Fruit fly (Drosophila melanogaster) whole organism, embryonic: ENCODE measurements around the gene CG33654.

Source experiments
- CG10654 ChIP-seq: fragments of 200-800 bp; sonication (Bioruptor generic); optimal IDR thresholded peaks from 2 replicates; lab custom pipeline; 2016; ENCODE audit warnings: missing biosample characterization, missing genetic modification characterization
- CG11504 ChIP-seq: fragments of 200-800 bp; sonication (Bioruptor generic); optimal IDR thresholded peaks from 3 replicates; lab custom pipeline; 2019; ENCODE audit warnings: missing biosample characterization, mild to moderate bottlenecking, missing genetic modification characterization, moderate library complexity
- CG1233 ChIP-seq: fragments of 200-800 bp; sonication (Bioruptor generic); optimal IDR thresholded peaks from 4 replicates; lab custom pipeline; 2018; ENCODE audit warnings: missing biosample characterization, mild to moderate bottlenecking, missing genetic modification characterization
- CG1529 ChIP-seq: fragments of 200-800 bp; sonication (Bioruptor generic); optimal IDR thresholded peaks from 3 replicates; lab custom pipeline; 2018; ENCODE audit warnings: missing biosample characterization, missing genetic modification characterization
- CG16779 ChIP-seq: fragments of 200-800 bp; sonication (Bioruptor generic); IDR thresholded peaks from 2 replicates; pipeline ENCODE4 v1.3.6; 2022; ENCODE audit warnings: missing biosample characterization, missing genetic modification characterization
- CG18262 ChIP-seq: fragments of 200-800 bp; optimal IDR thresholded peaks from 3 replicates; lab custom pipeline; 2019; ENCODE audit warnings: missing biosample characterization, mild to moderate bottlenecking, missing genetic modification characterization, moderate library complexity
- CG31441 ChIP-seq: fragments of 200-800 bp; sonication (Bioruptor generic); IDR thresholded peaks from 2 replicates; pipeline ENCODE4 v1.3.6; 2022; ENCODE audit warnings: missing biosample characterization, missing genetic modification characterization
- CG32767 ChIP-seq: fragments of 200-800 bp; sonication (Bioruptor generic); IDR thresholded peaks from 2 replicates; pipeline ENCODE4 v1.3.6; 2022; ENCODE audit warnings: missing biosample characterization, missing genetic modification characterization
- CG33557 ChIP-seq: fragments of 200-800 bp; sonication (Bioruptor generic); optimal IDR thresholded peaks from 2 replicates; lab custom pipeline; 2019; ENCODE audit warnings: missing biosample characterization, mild to moderate bottlenecking, missing genetic modification characterization, moderate library complexity
- CG3407 ChIP-seq: fragments of 200-800 bp; sonication (Bioruptor generic); optimal IDR thresholded peaks from 2 replicates; lab custom pipeline; 2018; ENCODE audit warnings: missing biosample characterization, mild to moderate bottlenecking, missing genetic modification characterization
- CG43689 ChIP-seq: fragments of 200-800 bp; sonication (Bioruptor generic); IDR thresholded peaks from 2 replicates; pipeline ENCODE4 v1.3.6; 2022; ENCODE audit warnings: missing biosample characterization, missing genetic modification characterization
- CG6254 ChIP-seq: fragments of 200-800 bp; sonication (Bioruptor generic); optimal IDR thresholded peaks from 3 replicates; lab custom pipeline; 2017; ENCODE audit warnings: mild to moderate bottlenecking, missing biosample characterization, missing genetic modification reagents, missing genetic modification characterization
- CG7357 ChIP-seq: fragments of 200-800 bp; sonication (Bioruptor generic); IDR thresholded peaks from 3 replicates; pipeline ENCODE4 v1.3.6; 2022; ENCODE audit warnings: missing biosample characterization, missing genetic modification characterization
- CG7372 ChIP-seq: fragments of 200-800 bp; sonication (Bioruptor generic); IDR thresholded peaks from 2 replicates; pipeline ENCODE4 v1.3.6; 2022; ENCODE audit warnings: missing biosample characterization, missing genetic modification characterization
- CG7839 ChIP-seq: fragments of 200-800 bp; sonication (Bioruptor generic); optimal IDR thresholded peaks from 3 replicates; lab custom pipeline; 2018; ENCODE audit warnings: missing biosample characterization, mild to moderate bottlenecking, missing genetic modification characterization, moderate library complexity
- CG7928 ChIP-seq: fragments of 200-800 bp; sonication (Bioruptor generic); optimal IDR thresholded peaks from 2 replicates; lab custom pipeline; 2017; ENCODE audit warnings: missing biosample characterization, mild to moderate bottlenecking, missing genetic modification characterization
- CrebB ChIP-seq: fragments of 200-800 bp; sonication (Bioruptor generic); optimal IDR thresholded peaks from 3 replicates; lab custom pipeline; 2018; ENCODE audit warnings: missing biosample characterization, mild to moderate bottlenecking, missing genetic modification characterization
- Dip2 ChIP-seq: fragments of 200-800 bp; sonication (Bioruptor generic); IDR thresholded peaks from 2 replicates; pipeline ENCODE4 v1.3.6; 2022; ENCODE audit warnings: missing biosample characterization, missing genetic modification characterization
- Ets65A ChIP-seq: fragments of 200-800 bp; sonication (Bioruptor generic); peaks from one replicate; lab custom pipeline; 2016; ENCODE audit warnings: missing biosample characterization, missing genetic modification characterization
- Hmr ChIP-seq: fragments of 200-800 bp; sonication (Bioruptor generic); optimal IDR thresholded peaks from 3 replicates; lab custom pipeline; 2017; ENCODE audit warnings: mild to moderate bottlenecking, missing biosample characterization, missing genetic modification reagents, missing genetic modification characterization
- Lpt ChIP-seq: fragments of >200 bp; optimal IDR thresholded peaks from 2 replicates; lab custom pipeline; 2018; ENCODE audit warnings: missing biosample characterization, missing genetic modification characterization
- Meics ChIP-seq: fragments of 200-800 bp; sonication (Bioruptor generic); optimal IDR thresholded peaks from 2 replicates; lab custom pipeline; 2017; ENCODE audit warnings: missing biosample characterization, mild to moderate bottlenecking, missing genetic modification characterization
- Nf-YB ChIP-seq: fragments of 200-800 bp; sonication (Bioruptor generic); optimal IDR thresholded peaks from 3 replicates; lab custom pipeline; 2019; ENCODE audit warnings: missing biosample characterization, mild to moderate bottlenecking, missing genetic modification characterization, moderate library complexity
- PHDP ChIP-seq: fragments of 200-800 bp; sonication (Bioruptor generic); optimal IDR thresholded peaks from 3 replicates; lab custom pipeline; 2018; ENCODE audit warnings: missing biosample characterization, mild to moderate bottlenecking, missing genetic modification characterization, moderate library complexity
- Rfx ChIP-seq: fragments of 200-800 bp; sonication (Bioruptor generic); IDR thresholded peaks from 2 replicates; pipeline ENCODE4 v1.3.6; 2022; ENCODE audit warnings: missing biosample characterization, missing genetic modification characterization
- Scr ChIP-seq: fragments of 200-800 bp; sonication (Bioruptor generic); IDR thresholded peaks from 2 replicates; pipeline ENCODE4 v1.3.6; 2022; ENCODE audit warnings: missing biosample characterization, missing genetic modification characterization; ENCODE audit not compliant: partially characterized antibody
- Trl ChIP-seq, 3 experiments: fragments of >200 bp in 2 of 3; fragments of 200-800 bp in 1 of 3; sonication (Bioruptor generic) in 1 of 3; optimal IDR thresholded peaks; 2 replicates in 1 of 3; 3 replicates in 2 of 3; lab custom pipeline; 2016 to 2017; ENCODE audit warnings: missing biosample characterization in 1 of 3, missing genetic modification characterization in 1 of 3
- Usf ChIP-seq: fragments of 200-800 bp; sonication (Bioruptor generic); optimal IDR thresholded peaks from 2 replicates; lab custom pipeline; 2017; ENCODE audit warnings: missing genotype, missing biosample characterization, missing genetic modification characterization
- amos ChIP-seq: fragments of 200-800 bp; sonication (Bioruptor generic); IDR thresholded peaks from 2 replicates; pipeline ENCODE4 v1.3.6; 2022; ENCODE audit warnings: missing biosample characterization, missing genetic modification characterization; ENCODE audit not compliant: partially characterized antibody
- ap ChIP-seq: fragments of 200-800 bp; sonication (Bioruptor generic); IDR thresholded peaks from 2 replicates; pipeline ENCODE4 v1.3.6; 2022; ENCODE audit warnings: missing biosample characterization, missing genetic modification characterization
- bbx ChIP-seq: fragments of 200-800 bp; sonication (Bioruptor generic); IDR thresholded peaks from 2 replicates; pipeline ENCODE4 v1.3.6; 2022; ENCODE audit warnings: missing biosample characterization, missing genetic modification characterization; ENCODE audit not compliant: partially characterized antibody
- caup ChIP-seq: fragments of 200-800 bp; sonication (Bioruptor generic); optimal IDR thresholded peaks from 3 replicates; lab custom pipeline; 2017; ENCODE audit warnings: missing biosample characterization, mild to moderate bottlenecking, missing genetic modification characterization, moderate library complexity; ENCODE audit not compliant: severe bottlenecking
- eyg ChIP-seq: fragments of 200-800 bp; sonication (Bioruptor generic); optimal IDR thresholded peaks from 3 replicates; lab custom pipeline; 2016; ENCODE audit warnings: missing biosample characterization, missing genetic modification characterization
- hkb ChIP-seq, 2 experiments: fragments of 200-800 bp in 1 of 2; fragments of >200 bp in 1 of 2; sonication (Bioruptor generic) in 1 of 2; IDR thresholded peaks in 1 of 2; optimal IDR thresholded peaks in 1 of 2; 2 replicates each; pipeline versions ENCODE4 v1.3.6 to Lab custom; 2017 to 2022; ENCODE audit warnings: missing biosample characterization in 1 of 2, missing genetic modification characterization in 1 of 2
- insv ChIP-seq, 2 experiments: fragments of 200-800 bp; sonication (Bioruptor generic); optimal IDR thresholded peaks; 3 replicates each; lab custom pipeline; 2016 to 2018; ENCODE audit warnings: missing biosample characterization in 2 of 2, missing genetic modification characterization in 2 of 2
- kni ChIP-seq: fragments of 200-800 bp; sonication (Bioruptor generic); optimal IDR thresholded peaks from 3 replicates; lab custom pipeline; 2017; ENCODE audit warnings: mild to moderate bottlenecking, missing biosample characterization, missing genetic modification reagents, missing genetic modification characterization
- nerfin-1 ChIP-seq: fragments of 200-800 bp; sonication (Bioruptor generic); optimal IDR thresholded peaks from 3 replicates; lab custom pipeline; 2019; ENCODE audit warnings: missing biosample characterization, mild to moderate bottlenecking, missing genetic modification characterization, moderate library complexity
- nom ChIP-seq: fragments of 200-800 bp; sonication (Bioruptor generic); optimal IDR thresholded peaks from 2 replicates; lab custom pipeline; 2017; ENCODE audit warnings: missing biosample characterization, missing genetic modification characterization, mild to moderate bottlenecking, moderate library complexity, missing genetic modification reagents
- pho ChIP-seq: fragments of 200-800 bp; sonication (Bioruptor generic); optimal IDR thresholded peaks from 2 replicates; lab custom pipeline; 2016; ENCODE audit warnings: missing biosample characterization, missing genetic modification characterization
- pum ChIP-seq: fragments of 200-800 bp; sonication (Bioruptor generic); optimal IDR thresholded peaks from 2 replicates; lab custom pipeline; 2016; ENCODE audit warnings: missing biosample characterization, missing genetic modification characterization
- ro ChIP-seq: fragments of 200-800 bp; sonication (Bioruptor generic); IDR thresholded peaks from 2 replicates; pipeline ENCODE4 v1.3.6; 2022; ENCODE audit warnings: missing biosample characterization, missing genetic modification characterization
- run ChIP-seq: fragments of 200-800 bp; sonication (Bioruptor generic); optimal IDR thresholded peaks from 3 replicates; lab custom pipeline; 2018; ENCODE audit warnings: missing biosample characterization, mild to moderate bottlenecking, missing genetic modification characterization
- shn ChIP-seq: fragments of 200-800 bp; sonication (Bioruptor generic); optimal IDR thresholded peaks from 3 replicates; lab custom pipeline; 2016; ENCODE audit warnings: missing biosample characterization, missing genetic modification characterization
- sob ChIP-seq: fragments of 200-800 bp; sonication (Bioruptor generic); IDR thresholded peaks from 2 replicates; pipeline ENCODE4 v1.3.6; 2022; ENCODE audit warnings: missing biosample characterization, missing genetic modification characterization
- stc ChIP-seq: fragments of 200-800 bp; sonication (Bioruptor generic); IDR thresholded peaks from 2 replicates; pipeline ENCODE4 v1.3.6; 2022; ENCODE audit warnings: missing biosample characterization, missing genetic modification characterization
- trem ChIP-seq: fragments of 200-800 bp; optimal IDR thresholded peaks from 3 replicates; lab custom pipeline; 2019; ENCODE audit warnings: missing biosample characterization, mild to moderate bottlenecking, missing genetic modification characterization, moderate library complexity
- tx ChIP-seq: fragments of 200-800 bp; sonication (Bioruptor generic); optimal IDR thresholded peaks from 2 replicates; lab custom pipeline; 2016; ENCODE audit warnings: missing biosample characterization, missing genetic modification characterization
- zf30C ChIP-seq: fragments of 200-800 bp; sonication (Bioruptor generic); optimal IDR thresholded peaks from 3 replicates; lab custom pipeline; 2018; ENCODE audit warnings: missing biosample characterization, mild to moderate bottlenecking, missing genetic modification characterization
- zfh1 ChIP-seq: fragments of 200-800 bp; sonication (Bioruptor generic); IDR thresholded peaks from 3 replicates; pipeline ENCODE4 v1.3.6; 2022; ENCODE audit warnings: missing biosample characterization, missing genetic modification characterization

The CG33654 gene

DNA sequence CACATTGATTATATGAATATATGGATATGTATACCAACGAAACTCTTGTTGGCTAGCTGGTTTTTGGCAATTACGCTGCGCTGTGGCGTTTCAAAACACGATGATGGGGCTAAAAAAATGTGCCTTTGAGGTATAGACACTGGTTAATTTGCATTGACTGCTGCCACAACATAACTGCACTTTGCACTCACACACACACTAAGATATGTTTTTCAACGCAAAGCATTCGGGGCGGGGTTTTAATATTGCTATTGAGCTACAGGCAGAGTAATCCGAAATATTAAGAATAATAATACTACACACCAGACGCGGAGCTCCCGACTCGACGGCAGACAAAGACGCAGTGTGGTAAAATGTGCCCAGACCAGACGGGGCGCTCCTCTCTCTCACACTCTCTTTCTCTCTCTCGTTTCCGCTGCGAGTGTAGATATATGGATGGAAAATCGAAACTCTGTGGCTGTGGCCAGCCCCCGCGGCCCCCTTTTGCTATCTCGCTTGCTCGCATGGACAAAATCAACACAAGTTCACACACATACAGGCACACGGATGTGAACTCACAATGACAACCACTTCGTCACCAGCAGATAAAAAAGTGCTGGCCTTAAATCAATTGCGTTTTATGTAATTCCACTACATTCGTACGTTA is 31.9 kb downstream of the CG33654 start (continued):
- TF ChIP-seq sob (GFP tag; lab: Robert Waterston, UW): no peak
- no peak for TF ChIP-seq Rfx (GFP tag; lab: Robert Waterston, UW)
- no peak for TF ChIP-seq CG7357 (GFP tag; lab: Robert Waterston, UW)
- TF ChIP-seq Nf-YB: no peak
- TF ChIP-seq stc: no peak
- TF ChIP-seq CG7928: peak; percentile 60
- TF ChIP-seq CG31441 (GFP tag; lab: Robert Waterston, UW): no peak
- no peak for TF ChIP-seq amos (GFP tag; lab: Robert Waterston, UW)
- TF ChIP-seq zfh1: no peak
- no peak for TF ChIP-seq CG1529 (GFP tag; lab: Kevin White, UChicago)
- TF ChIP-seq shn (GFP tag; lab: Kevin White, UChicago): peak; percentile 37
- TF ChIP-seq Trl (optimal IDR thresholded peaks at IDR 0.05; lab: Kevin White, UChicago): peak; percentile 93 to 95
- peak; percentile 65 for TF ChIP-seq Trl (GFP tag; optimal IDR thresholded peaks at IDR 0.05; lab: Kevin White, UChicago)
- TF ChIP-seq CG7839 (tag; lab: Kevin White, UChicago): no peak
- TF ChIP-seq Ets65A (GFP tag; lab: Kevin White, UChicago): no peak
- no peak for TF ChIP-seq CG32767 (GFP tag; lab: Robert Waterston, UW)
- TF ChIP-seq CG18262: no peak
- TF ChIP-seq CG7372 (GFP tag; lab: Robert Waterston, UW): no peak
- peak; percentile 6 for TF ChIP-seq tx
- TF ChIP-seq nom (GFP tag; lab: Kevin White, UChicago): peak; percentile 90
- TF ChIP-seq hkb (optimal IDR thresholded peaks at IDR 0.05; lab: Kevin White, UChicago): no peak
- TF ChIP-seq hkb (GFP tag; IDR thresholded peaks at IDR 0.05; lab: Robert Waterston, UW): no peak
- TF ChIP-seq eyg (GFP tag; lab: Kevin White, UChicago): no peak
- no peak for TF ChIP-seq CG10654 (GFP tag; lab: Kevin White, UChicago)
- no peak for TF ChIP-seq Dip2 (GFP tag; lab: Robert Waterston, UW)
- no peak for TF ChIP-seq pum (GFP tag; lab: Kevin White, UChicago)
- no peak for TF ChIP-seq ap
- no peak for TF ChIP-seq CG16779 (GFP tag; lab: Robert Waterston, UW)
- peak; percentile 49 for TF ChIP-seq run (tag; lab: Kevin White, UChicago)
- TF ChIP-seq pho (GFP tag; lab: Kevin White, UChicago): no peak
- no peak for TF ChIP-seq Usf (GFP tag; lab: Kevin White, UChicago)
- peak; percentile 0 for TF ChIP-seq zf30C (GFP tag; lab: Kevin White, UChicago)
- peak; percentile 64 for TF ChIP-seq Meics
- peak; percentile 52 for TF ChIP-seq CG6254 (GFP tag; lab: Kevin White, UChicago)
- no peak for TF ChIP-seq CG33557

dm6 chr3R:9550265-9551012 is 32.6 kb downstream of the CG33654 start:
- peak; percentile 7 for TF ChIP-seq trem (tag; lab: Kevin White, UChicago)
- no peak for TF ChIP-seq Lpt (GFP tag; lab: Kevin White, UChicago)
- no peak for TF ChIP-seq caup (GFP tag; lab: Kevin White, UChicago)
- peak; percentile 26 for TF ChIP-seq CG6254 (GFP tag; lab: Kevin White, UChicago)
- no peak for TF ChIP-seq kni (GFP tag; lab: Kevin White, UChicago)
- no peak for TF ChIP-seq CG1233 (GFP tag; lab: Kevin White, UChicago)
- TF ChIP-seq CG43689 (GFP tag; lab: Robert Waterston, UW): no peak
- no peak for TF ChIP-seq ro (GFP tag; lab: Robert Waterston, UW)
- TF ChIP-seq CG3407 (GFP tag; lab: Kevin White, UChicago): no peak
- TF ChIP-seq nerfin-1: peak; percentile 25
- no peak for TF ChIP-seq insv (GFP tag; optimal IDR thresholded peaks at IDR 0.05; lab: Kevin White, UChicago)
- TF ChIP-seq PHDP (tag; lab: Kevin White, UChicago): peak; percentile 1
- TF ChIP-seq CG11504 (tag; lab: Kevin White, UChicago): no peak
- no peak for TF ChIP-seq shn (GFP tag; lab: Kevin White, UChicago)
- no peak for TF ChIP-seq Scr (GFP tag; lab: Robert Waterston, UW)
- TF ChIP-seq Hmr (GFP tag; lab: Kevin White, UChicago): no peak
- TF ChIP-seq bbx (GFP tag; lab: Robert Waterston, UW): no peak
- no peak for TF ChIP-seq CrebB (tag; lab: Kevin White, UChicago)
